Worm (Caenorhabditis elegans) whole organism, L1 larva: ENCODE measurements around the gene irld-66.

Experiments used
- aly-2 ChIP-seq: fragments of 150-350 bp; optimal IDR thresholded peaks from 2 replicates; lab custom pipeline; 2014; ENCODE audit warnings: missing biosample characterization, missing genetic modification characterization
- ceh-88 ChIP-seq: fragments of 200-800 bp; sonication (Bioruptor generic); IDR thresholded peaks from 2 replicates; pipeline ENCODE4 v1.3.6; 2022; ENCODE audit warnings: missing genetic modification characterization, missing compliant biosample characterization
- ceh-90 ChIP-seq: sonication (generic microtip); optimal IDR thresholded peaks from 2 replicates; lab custom pipeline; 2016; ENCODE audit warnings: missing genetic modification characterization, missing compliant biosample characterization
- ets-5 ChIP-seq: fragments of 200-800 bp; sonication (Bioruptor generic); IDR thresholded peaks from 2 replicates; pipeline ENCODE4 v1.3.6; 2022; ENCODE audit warnings: missing genetic modification characterization, missing compliant biosample characterization
- nhr-28 ChIP-seq: fragments of 150-350 bp; optimal IDR thresholded peaks from 2 replicates; lab custom pipeline; 2014; ENCODE audit warnings: missing biosample characterization, missing genetic modification characterization
- pqm-1 ChIP-seq: sonication (generic microtip); optimal IDR thresholded peaks from 3 replicates; lab custom pipeline; 2017; ENCODE audit warnings: missing biosample characterization, missing genetic modification characterization
- zag-1 ChIP-seq: fragments of 150-350 bp; optimal IDR thresholded peaks from 2 replicates; lab custom pipeline; 2014; ENCODE audit warnings: missing biosample characterization, missing genetic modification characterization

- TF ChIP-seq pqm-1 (tag; lab: Kevin White, UChicago) (no peak), nhr-28 (tag; lab: Kevin White, UChicago) (no peak), ets-5 (GFP tag; lab: Robert Waterston, UW) (no peak), zag-1 (tag; lab: Kevin White, UChicago) (no peak), aly-2 (tag; lab: Kevin White, UChicago) (no peak), ceh-90 (tag; lab: Kevin White, UChicago) (no peak), ceh-88 (GFP tag; lab: Robert Waterston, UW) (no peak)
These were observed 49.4 kb upstream of the irld-66 start for ce11 chrII:2990089-2990488.
